Worm (Caenorhabditis elegans) whole organism, L3 larva: Measurements from ENCODE around the gene K08E7.8.

Source experiments
- R02D3.7 ChIP-seq: fragments of 150-350 bp; optimal IDR thresholded peaks from 2 replicates; lab custom pipeline; 2014; ENCODE audit warnings: missing biosample characterization, missing genetic modification characterization
- ceh-82 ChIP-seq: fragments of 150-350 bp; optimal IDR thresholded peaks from 2 replicates; lab custom pipeline; 2014; ENCODE audit warnings: missing biosample characterization, missing genetic modification characterization
- fos-1 ChIP-seq: fragments of 150-350 bp; optimal IDR thresholded peaks from 2 replicates; lab custom pipeline; 2014; ENCODE audit warnings: missing biosample characterization, missing genetic modification characterization
- lin-15B ChIP-seq: fragments of 150-350 bp; optimal IDR thresholded peaks from 2 replicates; lab custom pipeline; 2014; ENCODE audit warnings: missing biosample characterization, missing genetic modification characterization
- nhr-11 ChIP-seq: fragments of 150-350 bp; optimal IDR thresholded peaks from 2 replicates; lab custom pipeline; 2014; ENCODE audit warnings: missing biosample characterization, missing genetic modification characterization
- nhr-12 ChIP-seq: fragments of 150-350 bp; optimal IDR thresholded peaks from 2 replicates; lab custom pipeline; 2014; ENCODE audit warnings: missing biosample characterization, missing genetic modification characterization
- nhr-28 ChIP-seq: fragments of 150-350 bp; optimal IDR thresholded peaks from 2 replicates; lab custom pipeline; 2014; ENCODE audit warnings: missing biosample characterization, missing genetic modification characterization
- nhr-76 ChIP-seq: fragments of 150-350 bp; sonication (generic microtip); optimal IDR thresholded peaks from 5 replicates; lab custom pipeline; 2014; ENCODE audit warnings: missing biosample characterization, missing genetic modification characterization
- snpc-4 ChIP-seq: fragments of 150-350 bp; optimal IDR thresholded peaks from 2 replicates; lab custom pipeline; 2014; ENCODE audit warnings: missing biosample characterization, missing genetic modification characterization

- TF ChIP-seq snpc-4 = no peak
- TF ChIP-seq lin-15B (tag; lab: Kevin White, UChicago) = no peak
- TF ChIP-seq nhr-11 (tag; lab: Kevin White, UChicago) = no peak
- no peak for TF ChIP-seq R02D3.7
- no peak for TF ChIP-seq nhr-76 (tag; lab: Kevin White, UChicago)
- no peak for TF ChIP-seq nhr-28
- TF ChIP-seq nhr-12 (tag; lab: Kevin White, UChicago) = no peak
- no peak for TF ChIP-seq ceh-82 (tag; lab: Kevin White, UChicago)
- TF ChIP-seq fos-1 (tag; lab: Kevin White, UChicago) = no peak
Observed at ce11 chrIV:12616943-12617689, 31.2 kb upstream of the K08E7.8 start.
